Worm (Caenorhabditis elegans) whole organism, L4/young adult: ENCODE measurements around the gene amdh-1.

ENCODE experiments used
- W03F9.2 ChIP-seq: fragments of 150-350 bp; optimal IDR thresholded peaks from 2 replicates; lab custom pipeline; 2014; ENCODE audit warnings: missing biosample characterization, missing genetic modification characterization
- him-1 ChIP-seq: sonication (generic microtip); optimal IDR thresholded peaks from 2 replicates; lab custom pipeline; 2016; ENCODE audit warnings: missing genotype, missing genetic modification reagents, missing genetic modification characterization, missing compliant biosample characterization

- TF ChIP-seq him-1 (tag; lab: Kevin White, UChicago) (no peak), W03F9.2 (tag; lab: Kevin White, UChicago) (no peak)
Observed at ce11 chrIII:6256675-6257074, 5.1 kb downstream of the amdh-1 start, which contains the start of gene srg-9.
